Fruit fly (Drosophila melanogaster): ENCODE data around the gene CG13722.

CG13722 gene

dm6 chr3L:4445824-4446223 is 44.9 kb downstream of the CG13722 start (continued):
- TF ChIP-seq wdn (GFP tag; IDR thresholded peaks at IDR 0.05) (no peak), CG12299 (tag; optimal IDR thresholded peaks at IDR 0.05) (no peak), CG7839 (tag; optimal IDR thresholded peaks at IDR 0.05) (peak; percentile 46), tgo (GFP tag; IDR thresholded peaks at IDR 0.05) (no peak), vvl (GFP tag; IDR thresholded peaks at IDR 0.05) (no peak), CG34376 (GFP tag; optimal IDR thresholded peaks at IDR 0.05) (no peak), CG12391 (tag; optimal IDR thresholded peaks at IDR 0.05) (no peak), sens (GFP tag) (peak; percentile 43), CG9932 (GFP tag; IDR thresholded peaks at IDR 0.05) (peak; percentile 19; the same call in 1 of the 2 replicates), Trl (optimal IDR thresholded peaks at IDR 0.05) (no peak), Trl (GFP tag; optimal IDR thresholded peaks at IDR 0.05) (no peak), bab2 (GFP tag; optimal IDR thresholded peaks at IDR 0.05) (peak; percentile 4), Oaz (GFP tag; IDR thresholded peaks at IDR 0.05) (no peak), psq (GFP tag; optimal IDR thresholded peaks at IDR 0.05) (no peak), CG17361 (GFP tag; IDR thresholded peaks at IDR 0.05) (0 out of 3 replicates have a peak, but pooled peaks have one; percentile 28), CG11723 (GFP tag; optimal IDR thresholded peaks at IDR 0.05) (no peak), CG12744 (GFP tag; optimal IDR thresholded peaks at IDR 0.05) (no peak), Nf-YC (tag; optimal IDR thresholded peaks at IDR 0.05) (no peak), Neu2 (GFP tag; optimal IDR thresholded peaks at IDR 0.05; ENCODE audit: borderline replicate concordance) (no peak), toy (GFP tag; IDR thresholded peaks at IDR 0.05) (0 out of 2 replicates have a peak, but pooled peaks have one; percentile 12), CG7357 (GFP tag; IDR thresholded peaks at IDR 0.05) (no peak), pum (GFP tag; optimal IDR thresholded peaks at IDR 0.05) (no peak), pho (GFP tag; optimal IDR thresholded peaks at IDR 0.05) (no peak), Oli (tag; optimal IDR thresholded peaks at IDR 0.05) (no peak), CG32767 (GFP tag; IDR thresholded peaks at IDR 0.05) (no peak), Kr (GFP tag; optimal IDR thresholded peaks at IDR 0.05) (no peak), ase (GFP tag; IDR thresholded peaks at IDR 0.05) (no peak), CG12236 (GFP tag; optimal IDR thresholded peaks at IDR 0.05) (no peak), h (optimal IDR thresholded peaks at IDR 0.05) (no peak), CG7556 (GFP tag; optimal IDR thresholded peaks at IDR 0.05) (peak; percentile 14), lilli (GFP tag; optimal IDR thresholded peaks at IDR 0.05) (peak; percentile 21), esg (GFP tag; conservative IDR thresholded peaks at IDR 0.05) (no peak), HmgD (GFP tag; optimal IDR thresholded peaks at IDR 0.05) (no peak), slbo (GFP tag; IDR thresholded peaks at IDR 0.05) (peak; percentile 28; the same call in 1 of the 2 replicates), CG6689 (GFP tag; IDR thresholded peaks at IDR 0.05) (peak; percentile 37; the same call in 1 of the 2 replicates), CG11695 (GFP tag; IDR thresholded peaks at IDR 0.05) (0 out of 3 replicates have a peak, but pooled peaks have one; percentile 25), odd (GFP tag; optimal IDR thresholded peaks at IDR 0.05) (no peak), CG2875 (GFP tag; optimal IDR thresholded peaks at IDR 0.05) (no peak), Dp (GFP tag; optimal IDR thresholded peaks at IDR 0.05) (no peak), CG11085 (GFP tag; IDR thresholded peaks at IDR 0.05) (peak; percentile 35; the same call in 1 of the 2 replicates), mam (GFP tag; optimal IDR thresholded peaks at IDR 0.05) (peak; percentile 57), Gug (GFP tag; IDR thresholded peaks at IDR 0.05) (no peak), grn (GFP tag; optimal IDR thresholded peaks at IDR 0.05) (no peak), Med (GFP tag) (peak; percentile 23), CG10209 (GFP tag; optimal IDR thresholded peaks at IDR 0.05) (no peak), CG13296 (GFP tag; optimal IDR thresholded peaks at IDR 0.05) (peak; percentile 15), CG15011 (GFP tag; optimal IDR thresholded peaks at IDR 0.05) (peak; percentile 43), CG18599 (GFP tag; optimal IDR thresholded peaks at IDR 0.05) (peak; percentile 57), Ets65A (GFP tag) (peak; percentile 10), CG31224 (GFP tag; IDR thresholded peaks at IDR 0.05) (peak; percentile 37; the same call in 1 of the 2 replicates), CG17186 (GFP tag; optimal IDR thresholded peaks at IDR 0.05) (no peak), CG34224 (GFP tag; IDR thresholded peaks at IDR 0.05; ENCODE audit: partially characterized antibody) (no peak), dati (GFP tag; IDR thresholded peaks at IDR 0.05) (no peak)
